Worm (Caenorhabditis elegans) whole organism, L1 larva: ENCODE data around the gene cct-7.
A peak's percentile ranks its signal among the peaks of the same experiment; 100 is the strongest.

Source experiments
- C04F5.9 ChIP-seq: sonication (generic microtip); optimal IDR thresholded peaks from 2 replicates; lab custom pipeline; 2016; ENCODE audit warnings: missing genetic modification characterization, missing compliant biosample characterization
- F16B12.6 ChIP-seq: fragments of 150-350 bp; optimal IDR thresholded peaks from 2 replicates; lab custom pipeline; 2014; ENCODE audit warnings: missing biosample characterization, missing genetic modification characterization
- alr-1 ChIP-seq: fragments of 200-800 bp; sonication (Bioruptor generic); optimal IDR thresholded peaks from 2 replicates; lab custom pipeline; 2018; ENCODE audit warnings: borderline replicate concordance, mild to moderate bottlenecking, missing genetic modification characterization, missing compliant biosample characterization
- ama-1 ChIP-seq: fragments of 150-350 bp; optimal IDR thresholded peaks from 2 replicates; lab custom pipeline; 2014
- ceh-90 ChIP-seq: sonication (generic microtip); optimal IDR thresholded peaks from 2 replicates; lab custom pipeline; 2016; ENCODE audit warnings: missing genetic modification characterization, missing compliant biosample characterization
- dpl-1 ChIP-seq, 3 experiments: fragments of 150-350 bp in 2 of 3; sonication (generic microtip) in 1 of 3; optimal IDR thresholded peaks; 2 replicates each; lab custom pipeline; 2014 to 2017; ENCODE audit warnings: missing biosample characterization in 3 of 3, missing genetic modification characterization in 3 of 3, missing genetic modification reagents in 3 of 3
- dsc-1 ChIP-seq: sonication (generic microtip); optimal IDR thresholded peaks from 2 replicates; lab custom pipeline; 2016; ENCODE audit warnings: mild to moderate bottlenecking, missing genetic modification characterization, missing compliant biosample characterization
- efl-1 ChIP-seq, 4 experiments: fragments of 150-350 bp; optimal IDR thresholded peaks in 3 of 4; peaks in 1 of 4; 1 replicate in 1 of 4; 2 replicates in 3 of 4; lab custom pipeline; 2014; ENCODE audit warnings: missing biosample characterization in 2 of 4, missing genetic modification characterization in 2 of 4, missing genetic modification reagents in 2 of 4
- elt-2 ChIP-seq: sonication (generic microtip); optimal IDR thresholded peaks from 2 replicates; lab custom pipeline; 2016; ENCODE audit warnings: missing genetic modification characterization, mild to moderate bottlenecking, inconsistent platforms, missing compliant biosample characterization, missing genetic modification reagents
- elt-3 ChIP-seq, 6 experiments: fragments of 150-350 bp in 1 of 6; sonication (generic microtip); optimal IDR thresholded peaks; 2 replicates each; lab custom pipeline; 2017 to 2018; ENCODE audit warnings: missing biosample characterization in 6 of 6, missing genetic modification characterization in 6 of 6, inconsistent platforms in 1 of 6
- fkh-10 ChIP-seq: sonication (generic microtip); optimal IDR thresholded peaks from 2 replicates; lab custom pipeline; 2017; ENCODE audit warnings: missing biosample characterization, missing genetic modification reagents, missing genetic modification characterization
- fkh-8 ChIP-seq: sonication (generic microtip); optimal IDR thresholded peaks from 2 replicates; lab custom pipeline; 2016; ENCODE audit warnings: mild to moderate bottlenecking, missing genetic modification characterization, missing compliant biosample characterization
- fos-1 ChIP-seq: fragments of 150-350 bp; optimal IDR thresholded peaks from 2 replicates; lab custom pipeline; 2014; ENCODE audit warnings: missing biosample characterization, missing genetic modification characterization
- hlh-17 ChIP-seq: fragments of 200-800 bp; sonication (Bioruptor generic); optimal IDR thresholded peaks from 2 replicates; lab custom pipeline; 2018; ENCODE audit warnings: missing genetic modification characterization, mild to moderate bottlenecking, missing compliant biosample characterization, moderate library complexity, borderline replicate concordance
- hpl-2 ChIP-seq: fragments of 150-350 bp; optimal IDR thresholded peaks from 2 replicates; lab custom pipeline; 2014; ENCODE audit warnings: missing biosample characterization, missing genetic modification reagents, missing genetic modification characterization
- irx-1 ChIP-seq: sonication (generic microtip); optimal IDR thresholded peaks from 2 replicates; lab custom pipeline; 2016; ENCODE audit warnings: missing genetic modification characterization, missing compliant biosample characterization
- isw-1 ChIP-seq: fragments of 200-800 bp; sonication (Bioruptor generic); IDR thresholded peaks from 2 replicates; pipeline ENCODE4 v1.3.6; 2022; ENCODE audit warnings: missing genetic modification characterization, missing compliant biosample characterization
- jun-1 ChIP-seq: fragments of 150-350 bp; optimal IDR thresholded peaks from 2 replicates; lab custom pipeline; 2014; ENCODE audit warnings: missing biosample characterization, missing genetic modification reagents, missing genetic modification characterization
- lin-13 ChIP-seq: fragments of 150-350 bp; optimal IDR thresholded peaks from 2 replicates; lab custom pipeline; 2014; ENCODE audit warnings: missing biosample characterization, missing genetic modification reagents, missing genetic modification characterization
- lin-15B ChIP-seq: fragments of 150-350 bp; sonication (generic microtip); optimal IDR thresholded peaks from 3 replicates; lab custom pipeline; 2014; ENCODE audit warnings: missing biosample characterization, missing genetic modification characterization
- lin-35 ChIP-seq, 2 experiments: fragments of 150-350 bp; optimal IDR thresholded peaks; 2 replicates each; lab custom pipeline; 2014; ENCODE audit warnings: missing biosample characterization in 2 of 2, missing genetic modification characterization in 2 of 2, missing genetic modification reagents in 2 of 2
- lin-39 ChIP-seq: fragments of 150-350 bp; optimal IDR thresholded peaks from 2 replicates; lab custom pipeline; 2014; ENCODE audit warnings: missing biosample characterization, missing genetic modification reagents, missing genetic modification characterization
- mab-9 ChIP-seq: fragments of 200-800 bp; sonication (Bioruptor generic); IDR thresholded peaks from 2 replicates; pipeline ENCODE4 v1.3.6; 2022; ENCODE audit warnings: missing genetic modification reagents, missing genetic modification characterization, missing compliant biosample characterization
- mep-1 ChIP-seq: fragments of 150-350 bp; optimal IDR thresholded peaks from 2 replicates; lab custom pipeline; 2014; ENCODE audit warnings: missing biosample characterization, missing genetic modification characterization
- nhr-12 ChIP-seq: sonication (generic microtip); optimal IDR thresholded peaks from 2 replicates; lab custom pipeline; 2017; ENCODE audit warnings: missing biosample characterization, missing genetic modification characterization
- nhr-19 ChIP-seq: fragments of 200-800 bp; sonication (Bioruptor generic); conservative IDR thresholded peaks from 2 replicates; pipeline ENCODE4 v1.3.6; 2022; ENCODE audit warnings: missing genetic modification characterization, missing compliant biosample characterization
- nhr-237 ChIP-seq: fragments of 150-350 bp; optimal IDR thresholded peaks from 2 replicates; lab custom pipeline; 2014; ENCODE audit warnings: missing biosample characterization, missing genetic modification characterization
- nhr-28 ChIP-seq: fragments of 150-350 bp; optimal IDR thresholded peaks from 2 replicates; lab custom pipeline; 2014; ENCODE audit warnings: missing biosample characterization, missing genetic modification characterization
- nhr-47 ChIP-seq: sonication (generic microtip); optimal IDR thresholded peaks from 2 replicates; lab custom pipeline; 2016; ENCODE audit warnings: mild to moderate bottlenecking, missing genetic modification characterization, moderate library complexity, missing compliant biosample characterization
- nhr-71 ChIP-seq: sonication (generic microtip); optimal IDR thresholded peaks from 2 replicates; lab custom pipeline; 2016; ENCODE audit warnings: mild to moderate bottlenecking, missing genetic modification characterization, moderate library complexity, missing compliant biosample characterization
- nhr-77 ChIP-seq: fragments of 150-350 bp; optimal IDR thresholded peaks from 2 replicates; lab custom pipeline; 2014; ENCODE audit warnings: missing biosample characterization, missing genetic modification characterization
- nhr-85 ChIP-seq: sonication (generic microtip); peaks from one replicate; lab custom pipeline; 2016; ENCODE audit warnings: missing genetic modification characterization, inconsistent platforms, missing compliant biosample characterization
- pag-3 ChIP-seq: sonication (generic microtip); optimal IDR thresholded peaks from 2 replicates; lab custom pipeline; 2017; ENCODE audit warnings: missing genetic modification characterization, mild to moderate bottlenecking, missing compliant biosample characterization, antibody characterized with exemption, borderline replicate concordance; ENCODE audit not compliant: insufficient read depth
- pax-3 ChIP-seq: fragments of 200-800 bp; sonication (Bioruptor generic); optimal IDR thresholded peaks from 2 replicates; lab custom pipeline; 2018; ENCODE audit warnings: mild to moderate bottlenecking, missing genetic modification characterization, moderate library complexity, missing compliant biosample characterization
- pqm-1 ChIP-seq: sonication (generic microtip); optimal IDR thresholded peaks from 3 replicates; lab custom pipeline; 2017; ENCODE audit warnings: missing biosample characterization, missing genetic modification characterization
- rnt-1 ChIP-seq: sonication (generic microtip); optimal IDR thresholded peaks from 2 replicates; lab custom pipeline; 2016; ENCODE audit warnings: mild to moderate bottlenecking, missing genetic modification characterization, moderate library complexity, missing compliant biosample characterization
- skn-1 ChIP-seq: fragments of 150-350 bp; optimal IDR thresholded peaks from 2 replicates; lab custom pipeline; 2014; ENCODE audit warnings: missing biosample characterization, missing genetic modification characterization
- snu-23 ChIP-seq: sonication (generic microtip); optimal IDR thresholded peaks from 2 replicates; lab custom pipeline; 2016; ENCODE audit warnings: missing genetic modification characterization, missing compliant biosample characterization
- sox-4 ChIP-seq: sonication (generic microtip); optimal IDR thresholded peaks from 2 replicates; lab custom pipeline; 2016; ENCODE audit warnings: missing genetic modification characterization, missing compliant biosample characterization
- sptf-1 ChIP-seq: fragments of 150-350 bp; optimal IDR thresholded peaks from 2 replicates; lab custom pipeline; 2014; ENCODE audit warnings: missing biosample characterization, missing genetic modification characterization
- sup-37 ChIP-seq: fragments of 200-800 bp; sonication (Bioruptor generic); optimal IDR thresholded peaks from 2 replicates; lab custom pipeline; 2018; ENCODE audit warnings: mild to moderate bottlenecking, missing genetic modification characterization, missing compliant biosample characterization
- swsn-7 ChIP-seq: sonication (generic microtip); optimal IDR thresholded peaks from 2 replicates; lab custom pipeline; 2016; ENCODE audit warnings: missing genetic modification characterization, missing compliant biosample characterization
- tbx-2 ChIP-seq: sonication (generic microtip); optimal IDR thresholded peaks from 2 replicates; lab custom pipeline; 2016; ENCODE audit warnings: missing genetic modification characterization, missing compliant biosample characterization
- tlp-1 ChIP-seq: fragments of 150-350 bp; optimal IDR thresholded peaks from 2 replicates; lab custom pipeline; 2014; ENCODE audit warnings: missing biosample characterization, missing genetic modification characterization
- unc-130 ChIP-seq: fragments of 150-350 bp; optimal IDR thresholded peaks from 2 replicates; lab custom pipeline; 2017; ENCODE audit warnings: missing biosample characterization, missing genetic modification characterization, inconsistent platforms
- unc-62 ChIP-seq: fragments of 150-350 bp; optimal IDR thresholded peaks from 2 replicates; lab custom pipeline; 2014; ENCODE audit warnings: missing biosample characterization, missing genetic modification reagents, missing genetic modification characterization
- unc-86 ChIP-seq: sonication (generic microtip); optimal IDR thresholded peaks from 2 replicates; lab custom pipeline; 2016; ENCODE audit warnings: missing genetic modification characterization, missing compliant biosample characterization
- unc-98 ChIP-seq: fragments of 200-800 bp; sonication (Bioruptor generic); IDR thresholded peaks from 2 replicates; pipeline ENCODE4 v1.3.6; 2022; ENCODE audit warnings: missing genetic modification characterization, missing compliant biosample characterization
- vab-15 ChIP-seq: sonication (generic microtip); optimal IDR thresholded peaks from 2 replicates; lab custom pipeline; 2017; ENCODE audit warnings: missing genotype, mild to moderate bottlenecking, missing genetic modification characterization, missing compliant biosample characterization
- zip-4 ChIP-seq: fragments of 200-800 bp; sonication (Bioruptor generic); optimal IDR thresholded peaks from 2 replicates; lab custom pipeline; 2018; ENCODE audit warnings: mild to moderate bottlenecking, missing genetic modification characterization, moderate library complexity, missing compliant biosample characterization
- ztf-11 ChIP-seq, 2 experiments: sonication (generic microtip); optimal IDR thresholded peaks; 2 replicates each; lab custom pipeline; 2016 to 2017; ENCODE audit warnings: missing genetic modification characterization in 2 of 2, missing biosample characterization in 1 of 2, missing compliant biosample characterization in 1 of 2

The cct-7 gene

ce11 chrV:1868596-1869263, 3.3 kb upstream of the cct-7 start, which contains the start of gene knl-3 (continued):
- TF ChIP-seq nhr-28 (tag; lab: Kevin White, UChicago) (no peak), tlp-1 (tag; lab: Kevin White, UChicago) (no peak), fos-1 (tag; lab: Kevin White, UChicago) (peak; percentile 71), isw-1 (GFP tag; lab: Robert Waterston, UW) (peak; percentile 85), F16B12.6 (tag; lab: Kevin White, UChicago) (peak; percentile 65), ceh-90 (peak; percentile 40), sup-37 (GFP tag; lab: Kevin White, UChicago) (peak; percentile 54), nhr-71 (tag; lab: Kevin White, UChicago) (peak; percentile 92), pax-3 (peak; percentile 83), pqm-1 (tag; lab: Kevin White, UChicago) (no peak), tbx-2 (tag; lab: Kevin White, UChicago) (peak; percentile 90), elt-3 (tag; optimal IDR thresholded peaks at IDR 0.05; lab: Kevin White, UChicago) (peak in 2 of 6 experiments; percentile 70 to 86), nhr-12 (no peak), lin-15B (tag; lab: Kevin White, UChicago) (peak; percentile 89), unc-62 (GFP tag; lab: Kevin White, UChicago) (no peak), unc-98 (peak; percentile 38; the same call in 1 of the 2 replicates), unc-130 (peak; percentile 28), ztf-11 (tag; optimal IDR thresholded peaks at IDR 0.05; lab: Kevin White, UChicago) (peak in 1 of 2 experiments; percentile 70), fkh-10 (GFP tag; lab: Kevin White, UChicago) (peak; percentile 61), dpl-1 (GFP tag; optimal IDR thresholded peaks at IDR 0.05; lab: Kevin White, UChicago) (peak; percentile 97 to 98 (median 98)), lin-39 (tag; lab: Kevin White, UChicago) (peak; percentile 82), mab-9 (peak; percentile 82), vab-15 (tag; lab: Kevin White, UChicago) (peak; percentile 45), sox-4 (tag; lab: Kevin White, UChicago) (peak; percentile 60), dsc-1 (peak; percentile 89), pag-3 (no peak), jun-1 (peak; percentile 74), alr-1 (tag; lab: Kevin White, UChicago) (no peak), unc-86 (tag; lab: Kevin White, UChicago) (peak; percentile 84), swsn-7 (peak; percentile 90), nhr-237 (tag; lab: Kevin White, UChicago) (peak; percentile 42), nhr-77 (peak; percentile 76), nhr-47 (peak; percentile 93), hpl-2 (GFP tag; lab: Kevin White, UChicago) (no peak), nhr-19 (GFP tag; lab: Robert Waterston, UW) (peak; percentile 91), C04F5.9 (tag; lab: Kevin White, UChicago) (peak; percentile 17), irx-1 (tag; lab: Kevin White, UChicago) (peak; percentile 82), skn-1 (tag; lab: Kevin White, UChicago) (peak; percentile 82), efl-1 (optimal IDR thresholded peaks at IDR 0.05; lab: Kevin White, UChicago) (peak; percentile 92 to 97), efl-1 (GFP tag; optimal IDR thresholded peaks at IDR 0.05 in 1 of 2; lab: Kevin White, UChicago) (peak; percentile 97 to 100), lin-13 (GFP tag; lab: Kevin White, UChicago) (peak; percentile 78), nhr-85 (tag; lab: Kevin White, UChicago) (peak; percentile 92), elt-2 (tag; lab: Kevin White, UChicago) (peak; percentile 58), fkh-8 (peak; percentile 85), ama-1 (lab: Kevin White, UChicago) (no peak), zip-4 (GFP tag; lab: Kevin White, UChicago) (peak; percentile 64), mep-1 (peak; percentile 96), sptf-1 (tag; lab: Kevin White, UChicago) (no peak), lin-35 (GFP tag; optimal IDR thresholded peaks at IDR 0.05; lab: Kevin White, UChicago) (peak; percentile 96 to 98), hlh-17 (GFP tag; lab: Kevin White, UChicago) (no peak), rnt-1 (peak; percentile 95), snu-23 (peak; percentile 93)
